Fruit fly (Drosophila melanogaster) whole organism, embryonic: ENCODE data around the gene crm.
A peak's percentile ranks its signal among the peaks of the same experiment; 100 is the strongest.

ENCODE experiments used
- CG10209 ChIP-seq: fragments of 200-800 bp; sonication (Bioruptor generic); optimal IDR thresholded peaks from 3 replicates; lab custom pipeline; 2017; ENCODE audit warnings: missing biosample characterization, mild to moderate bottlenecking, missing genetic modification characterization, missing genetic modification reagents
- CG10979 ChIP-seq: fragments of 200-800 bp; sonication (Bioruptor generic); optimal IDR thresholded peaks from 2 replicates; lab custom pipeline; 2018; ENCODE audit warnings: missing biosample characterization, mild to moderate bottlenecking, missing genetic modification characterization, moderate library complexity
- CG13287 ChIP-seq: fragments of 200-800 bp; sonication (Bioruptor generic); IDR thresholded peaks from 2 replicates; pipeline ENCODE4 v1.3.6; 2022; ENCODE audit warnings: missing biosample characterization, missing genetic modification characterization; ENCODE audit not compliant: partially characterized antibody
- CG13296 ChIP-seq: fragments of 200-800 bp; sonication (Bioruptor generic); optimal IDR thresholded peaks from 3 replicates; lab custom pipeline; 2018; ENCODE audit warnings: missing biosample characterization, mild to moderate bottlenecking, missing genetic modification characterization
- CG14860 ChIP-seq: fragments of 200-800 bp; sonication (Bioruptor generic); IDR thresholded peaks from 3 replicates; pipeline ENCODE4 v1.3.6; 2022; ENCODE audit warnings: missing biosample characterization, missing genetic modification characterization; ENCODE audit not compliant: partially characterized antibody
- CG15269 ChIP-seq: fragments of 200-800 bp; sonication (Bioruptor generic); optimal IDR thresholded peaks from 2 replicates; lab custom pipeline; 2018; ENCODE audit warnings: missing biosample characterization, mild to moderate bottlenecking, missing genetic modification characterization, moderate library complexity
- CG17186 ChIP-seq: fragments of 200-800 bp; sonication (Bioruptor generic); optimal IDR thresholded peaks from 3 replicates; lab custom pipeline; 2017; ENCODE audit warnings: missing biosample characterization, missing genetic modification reagents, missing genetic modification characterization
- CG17612 ChIP-seq: fragments of 200-800 bp; sonication (Bioruptor generic); IDR thresholded peaks from 2 replicates; pipeline ENCODE4 v1.3.6; 2022; ENCODE audit warnings: missing biosample characterization, missing genetic modification characterization
- CG2202 ChIP-seq: fragments of 200-800 bp; sonication (Bioruptor generic); optimal IDR thresholded peaks from 2 replicates; lab custom pipeline; 2018; ENCODE audit warnings: missing biosample characterization, mild to moderate bottlenecking, missing genetic modification characterization
- CG2712 ChIP-seq: fragments of 200-800 bp; optimal IDR thresholded peaks from 3 replicates; lab custom pipeline; 2019; ENCODE audit warnings: missing biosample characterization, mild to moderate bottlenecking, missing genetic modification characterization, moderate library complexity
- CG31365 ChIP-seq: fragments of 200-800 bp; sonication (Bioruptor generic); optimal IDR thresholded peaks from 2 replicates; lab custom pipeline; 2018; ENCODE audit warnings: missing biosample characterization, mild to moderate bottlenecking, missing genetic modification characterization
- CG31441 ChIP-seq: fragments of 200-800 bp; sonication (Bioruptor generic); IDR thresholded peaks from 2 replicates; pipeline ENCODE4 v1.3.6; 2022; ENCODE audit warnings: missing biosample characterization, missing genetic modification characterization
- CG3847 ChIP-seq: fragments of 200-800 bp; sonication (Bioruptor generic); IDR thresholded peaks from 2 replicates; pipeline ENCODE4 v1.3.6; 2022; ENCODE audit warnings: missing biosample characterization, missing genetic modification characterization
- CG6654 ChIP-seq: fragments of 200-800 bp; sonication (Bioruptor generic); optimal IDR thresholded peaks from 2 replicates; lab custom pipeline; 2017; ENCODE audit warnings: missing biosample characterization, mild to moderate bottlenecking, missing genetic modification characterization
- CG7987 ChIP-seq: fragments of 200-800 bp; sonication (Bioruptor generic); optimal IDR thresholded peaks from 2 replicates; lab custom pipeline; 2018; ENCODE audit warnings: missing biosample characterization, mild to moderate bottlenecking, missing genetic modification characterization, moderate library complexity
- CG8359 ChIP-seq: fragments of 200-800 bp; sonication (Bioruptor generic); optimal IDR thresholded peaks from 2 replicates; lab custom pipeline; 2017; ENCODE audit warnings: missing biosample characterization, mild to moderate bottlenecking, missing genetic modification characterization, borderline replicate concordance
- CG9727 ChIP-seq: fragments of 200-800 bp; sonication (Bioruptor generic); optimal IDR thresholded peaks from 3 replicates; lab custom pipeline; 2017; ENCODE audit warnings: missing biosample characterization, mild to moderate bottlenecking, missing genetic modification characterization
- CG9797 ChIP-seq: fragments of 200-800 bp; sonication (Bioruptor generic); optimal IDR thresholded peaks from 3 replicates; lab custom pipeline; 2018; ENCODE audit warnings: missing biosample characterization, mild to moderate bottlenecking, missing genetic modification characterization
- Chrac-16 ChIP-seq: fragments of 200-800 bp; sonication (Bioruptor generic); optimal IDR thresholded peaks from 3 replicates; lab custom pipeline; 2016; ENCODE audit warnings: missing biosample characterization, missing genetic modification characterization
- CrebB ChIP-seq: fragments of 200-800 bp; sonication (Bioruptor generic); optimal IDR thresholded peaks from 3 replicates; lab custom pipeline; 2018; ENCODE audit warnings: missing biosample characterization, mild to moderate bottlenecking, missing genetic modification characterization
- Elba2 ChIP-seq: fragments of 200-800 bp; sonication (Bioruptor generic); optimal IDR thresholded peaks from 3 replicates; lab custom pipeline; 2016; ENCODE audit warnings: missing biosample characterization, missing genetic modification characterization
- Fer1 ChIP-seq: fragments of 200-800 bp; sonication (Bioruptor generic); optimal IDR thresholded peaks from 2 replicates; lab custom pipeline; 2017; ENCODE audit warnings: missing biosample characterization, mild to moderate bottlenecking, missing genetic modification characterization
- HmgZ ChIP-seq: fragments of 200-800 bp; sonication (Bioruptor generic); optimal IDR thresholded peaks from 2 replicates; lab custom pipeline; 2018; ENCODE audit warnings: missing biosample characterization, mild to moderate bottlenecking, missing genetic modification characterization
- Hr51 ChIP-seq, 2 experiments: fragments of 200-800 bp; sonication (Bioruptor generic); optimal IDR thresholded peaks; 2 replicates in 1 of 2; 3 replicates in 1 of 2; lab custom pipeline; 2016 to 2018; ENCODE audit warnings: missing biosample characterization in 2 of 2, missing genetic modification characterization in 2 of 2, mild to moderate bottlenecking in 1 of 2, moderate library complexity in 1 of 2
- MESR4 ChIP-seq: fragments of 200-800 bp; sonication (Bioruptor generic); optimal IDR thresholded peaks from 2 replicates; lab custom pipeline; 2018; ENCODE audit warnings: missing biosample characterization, mild to moderate bottlenecking, missing genetic modification characterization, moderate library complexity
- NC2α ChIP-seq: fragments of 200-800 bp; sonication (Bioruptor generic); optimal IDR thresholded peaks from 2 replicates; lab custom pipeline; 2016; ENCODE audit warnings: missing biosample characterization, missing genetic modification characterization
- Xbp1 ChIP-seq: fragments of 200-800 bp; sonication (Bioruptor generic); optimal IDR thresholded peaks from 3 replicates; lab custom pipeline; 2016; ENCODE audit warnings: missing biosample characterization, mild to moderate bottlenecking, missing genetic modification characterization
- bcd ChIP-seq: fragments of 200-800 bp; sonication (Bioruptor generic); optimal IDR thresholded peaks from 2 replicates; lab custom pipeline; 2017; ENCODE audit warnings: missing biosample characterization, mild to moderate bottlenecking, missing genetic modification characterization
- bigmax ChIP-seq: fragments of 200-800 bp; sonication (Bioruptor generic); optimal IDR thresholded peaks from 2 replicates; lab custom pipeline; 2018; ENCODE audit warnings: missing biosample characterization, mild to moderate bottlenecking, missing genetic modification characterization
- bowl ChIP-seq: fragments of 200-800 bp; sonication (Bioruptor generic); IDR thresholded peaks from 2 replicates; pipeline ENCODE4 v1.3.6; 2022; ENCODE audit warnings: missing biosample characterization, missing genetic modification characterization
- corto ChIP-seq: fragments of 200-800 bp; sonication (Bioruptor generic); optimal IDR thresholded peaks from 2 replicates; lab custom pipeline; 2016; ENCODE audit warnings: missing biosample characterization, mild to moderate bottlenecking, missing genetic modification characterization, moderate library complexity
- dm ChIP-seq: fragments of 200-800 bp; sonication (Bioruptor generic); optimal IDR thresholded peaks from 3 replicates; lab custom pipeline; 2016; ENCODE audit warnings: missing biosample characterization, missing genetic modification characterization
- fu2 ChIP-seq: fragments of 200-800 bp; sonication (Bioruptor generic); optimal IDR thresholded peaks from 2 replicates; lab custom pipeline; 2016; ENCODE audit warnings: missing biosample characterization, missing genetic modification characterization
- gce ChIP-seq: fragments of 200-800 bp; sonication (Bioruptor generic); IDR thresholded peaks from 3 replicates; pipeline ENCODE4 v1.3.6; 2022; ENCODE audit warnings: missing biosample characterization, missing genetic modification characterization
- gcm ChIP-seq: fragments of 200-800 bp; sonication (Bioruptor generic); optimal IDR thresholded peaks from 2 replicates; lab custom pipeline; 2019; ENCODE audit warnings: missing biosample characterization, mild to moderate bottlenecking, missing genetic modification characterization, moderate library complexity
- hkb ChIP-seq, 2 experiments: fragments of 200-800 bp in 1 of 2; fragments of >200 bp in 1 of 2; sonication (Bioruptor generic) in 1 of 2; IDR thresholded peaks in 1 of 2; optimal IDR thresholded peaks in 1 of 2; 2 replicates each; pipeline versions ENCODE4 v1.3.6 to Lab custom; 2017 to 2022; ENCODE audit warnings: missing biosample characterization in 1 of 2, missing genetic modification characterization in 1 of 2
- inv ChIP-seq: fragments of 200-800 bp; sonication (Bioruptor generic); IDR thresholded peaks from 2 replicates; pipeline ENCODE4 v1.3.6; 2022; ENCODE audit warnings: missing biosample characterization, missing genetic modification characterization; ENCODE audit not compliant: partially characterized antibody
- kay ChIP-seq: fragments of 200-800 bp; sonication (Bioruptor generic); optimal IDR thresholded peaks from 2 replicates; lab custom pipeline; 2016; ENCODE audit warnings: missing biosample characterization, missing genetic modification characterization
- lab ChIP-seq: fragments of 200-800 bp; sonication (Bioruptor generic); optimal IDR thresholded peaks from 3 replicates; lab custom pipeline; 2017; ENCODE audit warnings: missing biosample characterization, missing genetic modification characterization, mild to moderate bottlenecking, moderate library complexity, missing genetic modification reagents
- lilli ChIP-seq: fragments of 200-800 bp; sonication (Bioruptor generic); optimal IDR thresholded peaks from 3 replicates; lab custom pipeline; 2016; ENCODE audit warnings: missing biosample characterization, missing genetic modification characterization
- mirr ChIP-seq: fragments of 200-800 bp; sonication (Bioruptor generic); optimal IDR thresholded peaks from 3 replicates; lab custom pipeline; 2018; ENCODE audit warnings: missing biosample characterization, mild to moderate bottlenecking, missing genetic modification characterization
- pb ChIP-seq: fragments of 200-800 bp; sonication (Bioruptor generic); optimal IDR thresholded peaks from 3 replicates; lab custom pipeline; 2016; ENCODE audit warnings: missing biosample characterization, missing genetic modification characterization
- rib ChIP-seq: fragments of 200-800 bp; sonication (Bioruptor generic); IDR thresholded peaks from 2 replicates; pipeline ENCODE4 v1.3.6; 2022; ENCODE audit warnings: missing biosample characterization, missing genetic modification characterization
- schlank ChIP-seq: fragments of 200-800 bp; sonication (Bioruptor generic); optimal IDR thresholded peaks from 2 replicates; lab custom pipeline; 2018; ENCODE audit warnings: missing biosample characterization, mild to moderate bottlenecking, missing genetic modification characterization
- shn ChIP-seq: fragments of 200-800 bp; sonication (Bioruptor generic); optimal IDR thresholded peaks from 3 replicates; lab custom pipeline; 2016; ENCODE audit warnings: missing biosample characterization, missing genetic modification characterization
- sqz ChIP-seq: fragments of 200-800 bp; sonication (Bioruptor generic); optimal IDR thresholded peaks from 3 replicates; lab custom pipeline; 2018; ENCODE audit warnings: missing biosample characterization, mild to moderate bottlenecking, missing genetic modification characterization
- trh ChIP-seq: fragments of 200-800 bp; sonication (Bioruptor generic); optimal IDR thresholded peaks from 2 replicates; lab custom pipeline; 2016; ENCODE audit warnings: missing biosample characterization, missing genetic modification characterization
- ttk ChIP-seq: fragments of 200-800 bp; sonication (Bioruptor generic); IDR thresholded peaks from 2 replicates; pipeline ENCODE4 v2.1.2; 2022; ENCODE audit warnings: missing biosample characterization, missing genetic modification characterization
- tup ChIP-seq: fragments of 200-800 bp; sonication (Bioruptor generic); optimal IDR thresholded peaks from 2 replicates; lab custom pipeline; 2016; ENCODE audit warnings: missing biosample characterization, mild to moderate bottlenecking, missing genetic modification characterization, moderate library complexity
- zen2 ChIP-seq: fragments of 200-800 bp; sonication (Bioruptor generic); IDR thresholded peaks from 3 replicates; pipeline ENCODE4 v1.3.6; 2022; ENCODE audit warnings: missing biosample characterization, missing genetic modification characterization; ENCODE audit not compliant: partially characterized antibody

crm gene

dm6 chrX:2720122-2720521 lies 18.5 kb downstream of the crm start, which contains the start of gene CG2701 (continued):
- TF ChIP-seq CG13287 (GFP tag; lab: Robert Waterston, UW) (peak; percentile 80), Elba2 (GFP tag; lab: Kevin White, UChicago) (peak; percentile 12), CG17186 (GFP tag; lab: Kevin White, UChicago) (peak; percentile 81), CG13296 (GFP tag; lab: Kevin White, UChicago) (no peak), MESR4 (GFP tag; lab: Kevin White, UChicago) (peak; percentile 87), bcd (GFP tag; lab: Kevin White, UChicago) (no peak), tup (GFP tag; lab: Kevin White, UChicago) (no peak), CG17612 (no peak), CG8359 (no peak), trh (no peak), corto (GFP tag; lab: Kevin White, UChicago) (no peak), ttk (GFP tag; lab: Robert Waterston, UW) (no peak), NC2α (GFP tag; lab: Kevin White, UChicago) (no peak), mirr (peak; percentile 24), CG3847 (peak; percentile 41; the same call in 1 of the 2 replicates), CG31441 (GFP tag; lab: Robert Waterston, UW) (no peak), Hr51 (GFP tag; optimal IDR thresholded peaks at IDR 0.05; lab: Kevin White, UChicago) (no peak), lab (no peak), HmgZ (tag; lab: Kevin White, UChicago) (peak; percentile 70), rib (GFP tag; lab: Robert Waterston, UW) (no peak), CG6654 (GFP tag; lab: Kevin White, UChicago) (no peak), lilli (GFP tag; lab: Kevin White, UChicago) (peak; percentile 30), sqz (GFP tag; lab: Kevin White, UChicago) (no peak), fu2 (GFP tag; lab: Kevin White, UChicago) (peak; percentile 26), CG7987 (GFP tag; lab: Kevin White, UChicago) (no peak), zen2 (GFP tag; lab: Robert Waterston, UW) (peak; percentile 49; the same call in 1 of the 3 replicates), CG2712 (tag; lab: Kevin White, UChicago) (no peak), gcm (GFP tag; lab: Kevin White, UChicago) (no peak), CG2202 (tag; lab: Kevin White, UChicago) (no peak), gce (GFP tag; lab: Robert Waterston, UW) (no peak), Chrac-16 (GFP tag; lab: Kevin White, UChicago) (no peak), CG31365 (tag; lab: Kevin White, UChicago) (no peak), CG10209 (no peak), CG9797 (GFP tag; lab: Kevin White, UChicago) (peak; percentile 8), dm (GFP tag; lab: Kevin White, UChicago) (peak; percentile 44), schlank (tag; lab: Kevin White, UChicago) (no peak), pb (GFP tag; lab: Kevin White, UChicago) (no peak), bigmax (GFP tag; lab: Kevin White, UChicago) (no peak), CG9727 (GFP tag; lab: Kevin White, UChicago) (no peak), CG10979 (tag; lab: Kevin White, UChicago) (no peak), kay (GFP tag; lab: Kevin White, UChicago) (no peak), CG14860 (GFP tag; lab: Robert Waterston, UW) (peak; percentile 64), shn (GFP tag; lab: Kevin White, UChicago) (no peak), CG15269 (no peak), hkb (optimal IDR thresholded peaks at IDR 0.05; lab: Kevin White, UChicago) (no peak), hkb (GFP tag; IDR thresholded peaks at IDR 0.05; lab: Robert Waterston, UW) (no peak), inv (GFP tag; lab: Robert Waterston, UW) (peak; percentile 58), Fer1 (GFP tag; lab: Kevin White, UChicago) (no peak), bowl (GFP tag; lab: Robert Waterston, UW) (no peak), CrebB (no peak), Xbp1 (GFP tag; lab: Kevin White, UChicago) (no peak)
